Fruit fly (Drosophila melanogaster) ovary, adult (tissue): ENCODE data around the gene CG15167.

Experiments used
- CG17801 ChIP-seq: fragments of 200-800 bp; optimal IDR thresholded peaks from 2 replicates; lab custom pipeline; 2019; ENCODE audit warnings: missing biosample characterization, mild to moderate bottlenecking, missing genetic modification characterization, moderate library complexity; ENCODE audit not compliant: partially characterized antibody

CG15167 gene

dm6 chr2L:18724842-18725241 lies 15.3 kb upstream of the CG15167 start:
- no peak for TF ChIP-seq CG17801 (GFP tag; lab: Kevin White, UChicago)

DNA sequence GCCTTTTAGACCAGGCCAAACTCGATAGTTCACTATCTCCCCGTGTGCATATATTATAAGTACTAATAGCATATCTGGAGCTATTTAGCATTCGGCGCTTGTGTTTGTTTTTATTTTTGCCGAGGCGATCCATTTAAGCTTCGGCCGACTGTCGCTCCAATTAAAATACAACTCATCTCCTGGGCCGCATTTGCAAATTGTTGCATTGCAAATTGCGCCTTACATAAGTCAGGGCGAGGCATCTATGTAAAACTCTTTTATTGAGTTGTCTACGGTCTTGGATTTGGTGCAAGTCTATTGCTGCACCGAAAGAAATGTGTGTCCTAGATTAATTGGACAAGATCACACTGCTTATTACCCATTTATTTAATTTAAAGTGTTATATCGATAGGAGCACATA lies 12.2 kb upstream of the CG15167 start:
- no peak for TF ChIP-seq CG17801 (GFP tag; lab: Kevin White, UChicago)

DNA sequence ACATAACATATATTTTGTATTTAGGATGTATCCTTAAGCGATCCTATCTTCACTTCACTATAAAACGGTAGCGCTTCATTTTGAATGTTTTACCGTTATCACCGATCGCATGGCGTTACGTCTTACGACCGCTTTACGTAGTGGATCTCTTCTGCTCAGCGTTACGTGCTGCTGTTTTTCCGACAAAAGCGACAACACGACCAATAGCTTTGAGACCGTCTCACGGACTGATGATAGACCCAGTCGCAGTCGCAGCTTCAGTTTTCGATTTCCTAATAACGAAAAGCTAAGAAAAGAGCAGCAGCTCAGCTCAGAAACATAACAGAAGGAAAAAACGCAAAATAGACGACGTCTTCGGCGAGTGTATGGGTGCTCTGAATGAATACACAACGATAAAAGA lies 7.9 kb upstream of the CG15167 start, which contains the start of gene CG10348:
CG10348 (minus strand) TSS at position 234 of the 400 bp plus-strand sequence.
- TF ChIP-seq CG17801 (GFP tag; lab: Kevin White, UChicago), result no peak

dm6 chr2L:18732760-18733530 lies 7.2 kb upstream of the CG15167 start:
- no peak for TF ChIP-seq CG17801 (GFP tag; lab: Kevin White, UChicago)

DNA sequence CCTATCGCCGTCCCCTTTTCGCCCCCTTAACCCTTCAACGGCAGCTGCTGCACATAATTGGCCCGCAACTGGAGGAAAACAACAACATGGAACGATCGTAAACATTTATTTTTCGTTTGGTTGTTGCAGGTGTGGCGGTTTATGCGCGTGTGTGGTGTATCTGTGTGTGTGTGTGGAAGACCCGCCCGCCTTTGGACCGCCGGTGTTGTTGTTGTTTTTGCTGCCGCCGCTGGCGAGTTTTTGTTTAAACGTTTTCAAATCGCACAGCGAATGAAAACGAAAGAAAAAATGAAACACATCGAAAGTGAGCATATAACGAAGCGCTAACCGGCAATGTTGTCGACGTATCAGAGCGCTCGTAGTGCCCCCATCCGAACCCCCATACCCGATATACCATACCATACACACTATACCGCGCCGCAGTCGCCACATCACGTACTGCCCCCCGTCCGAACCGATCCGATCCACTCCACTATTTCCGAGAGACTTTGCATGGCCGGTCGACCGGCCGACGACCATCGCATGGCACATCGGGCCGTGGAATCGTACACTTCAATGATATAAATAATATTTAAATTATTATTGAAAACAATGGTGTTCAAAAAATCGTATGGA lies 4.5 kb upstream of the CG15167 start:
- TF ChIP-seq CG17801 (GFP tag; lab: Kevin White, UChicago), result no peak

DNA sequence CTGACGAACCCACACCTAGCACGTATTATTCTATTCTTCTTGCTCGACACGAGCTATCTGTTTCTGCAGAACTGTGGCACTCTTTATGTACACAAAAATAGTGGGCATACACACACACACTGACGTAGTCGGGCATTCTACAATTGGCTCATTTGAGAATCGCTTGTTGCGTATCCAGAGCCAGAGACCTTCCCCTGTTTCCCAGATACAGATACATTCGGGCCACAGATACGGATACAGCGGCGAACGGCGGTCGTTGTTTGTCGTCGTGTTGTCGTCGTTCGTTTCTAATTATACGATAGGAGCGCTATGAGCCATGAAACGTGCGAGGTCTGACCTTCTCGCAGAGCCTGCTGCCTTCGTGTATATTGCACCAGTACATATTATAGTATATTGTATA lies 2.9 kb upstream of the CG15167 start:
- TF ChIP-seq CG17801 (GFP tag; lab: Kevin White, UChicago), result no peak

DNA sequence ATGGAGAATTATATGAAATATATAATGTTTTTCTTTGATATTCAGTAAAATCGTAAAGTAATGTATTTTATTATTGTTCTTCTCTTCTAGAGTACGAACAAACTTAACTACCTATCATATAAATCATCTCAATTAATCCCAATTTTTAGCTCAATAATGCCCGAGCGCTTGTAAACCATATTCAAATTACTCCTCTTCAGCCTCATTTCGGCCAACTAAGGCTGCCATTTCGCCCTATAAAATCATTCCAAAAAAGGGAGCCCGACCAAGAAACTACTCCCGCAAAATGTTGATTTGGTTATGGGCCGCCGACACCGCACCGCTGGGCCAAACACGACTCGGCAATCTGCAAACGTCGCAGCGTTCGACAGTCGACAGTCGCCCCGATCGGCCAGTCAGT lies 2.6 kb downstream of the CG15167 start:
- TF ChIP-seq CG17801 (GFP tag; lab: Kevin White, UChicago), result no peak

DNA sequence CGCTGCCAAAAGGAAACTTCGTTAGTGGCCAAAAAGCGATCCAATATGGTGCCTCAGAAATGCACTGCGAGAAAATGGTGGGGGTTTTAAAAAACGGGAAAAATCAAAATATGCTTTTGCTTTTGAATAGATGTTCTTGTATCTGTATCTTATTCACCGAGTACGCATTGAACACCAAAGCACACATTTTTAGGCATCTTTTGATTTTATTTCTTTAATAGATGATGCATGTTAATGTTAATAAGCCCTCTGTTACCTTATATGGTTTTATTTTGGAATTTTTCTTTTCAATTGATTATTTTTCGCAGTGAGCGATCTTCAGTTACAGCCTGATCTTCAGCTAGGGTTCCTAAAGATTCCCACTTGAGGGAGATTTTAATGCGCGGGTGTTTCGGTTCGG lies 3.7 kb downstream of the CG15167 start:
- TF ChIP-seq CG17801 (GFP tag; lab: Kevin White, UChicago), result no peak

dm6 chr2L:18745454-18745853 lies 5.3 kb downstream of the CG15167 start:
- no peak for TF ChIP-seq CG17801 (GFP tag; lab: Kevin White, UChicago)

DNA sequence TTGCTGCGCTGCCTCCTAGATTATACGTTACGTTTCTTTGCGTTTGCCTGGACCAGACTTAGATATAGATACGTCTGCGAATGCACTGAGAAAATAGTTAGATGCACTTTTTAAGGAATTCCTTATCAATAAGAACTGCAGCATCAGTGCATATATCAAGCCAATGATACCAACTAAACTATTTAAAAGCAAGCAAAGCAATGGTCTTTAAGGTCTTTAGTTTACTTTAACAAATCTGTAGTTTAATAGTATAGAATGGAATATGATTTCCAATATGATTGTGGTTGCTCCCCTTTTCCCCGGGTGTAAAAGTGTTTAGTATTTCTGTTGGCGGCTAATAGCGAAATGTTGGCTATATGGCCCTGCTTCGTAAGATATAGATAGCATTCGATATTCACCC lies 6.5 kb downstream of the CG15167 start:
- no peak for TF ChIP-seq CG17801 (GFP tag; lab: Kevin White, UChicago)

DNA sequence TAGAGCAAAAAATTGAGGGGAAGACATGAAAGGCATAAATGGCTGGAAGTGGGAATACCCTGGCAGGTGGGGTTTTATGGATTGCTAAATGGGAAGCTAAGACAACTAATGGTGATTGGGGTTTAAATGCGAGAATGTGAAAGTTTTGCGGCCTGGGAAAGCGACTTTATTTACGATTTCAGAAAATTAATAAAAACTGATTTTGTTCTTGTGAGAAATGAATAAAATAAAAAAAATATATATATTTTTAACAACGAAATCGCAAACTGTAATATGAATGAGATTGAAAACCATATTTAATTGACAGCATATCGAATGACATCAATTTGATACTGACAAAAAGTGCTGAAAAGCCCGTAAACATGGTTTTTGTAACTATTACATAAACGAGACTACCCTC lies 11.2 kb downstream of the CG15167 start:
- no peak for TF ChIP-seq CG17801 (GFP tag; lab: Kevin White, UChicago)

DNA sequence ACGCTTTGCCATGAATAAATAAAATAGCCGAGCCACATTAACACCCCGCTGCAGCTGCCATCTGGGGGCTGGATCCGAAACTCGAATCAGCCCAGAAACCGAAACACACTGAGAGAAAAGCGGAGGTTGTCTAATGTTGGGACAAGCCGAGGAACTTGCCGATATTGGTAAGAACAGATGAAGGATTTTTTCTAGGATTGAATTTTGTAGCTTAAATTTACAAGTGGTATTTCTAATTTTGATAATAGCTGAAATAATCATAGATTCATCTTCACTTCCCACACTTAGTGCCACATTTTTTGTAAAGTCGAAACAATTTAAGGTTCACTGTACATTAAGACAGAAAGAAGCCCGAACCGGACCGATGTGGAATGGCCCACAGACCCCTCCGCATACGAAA lies 11.9 kb downstream of the CG15167 start:
- TF ChIP-seq CG17801 (GFP tag; lab: Kevin White, UChicago), result no peak

dm6 chr2L:18752823-18753222 lies 12.7 kb downstream of the CG15167 start:
- TF ChIP-seq CG17801 (GFP tag; lab: Kevin White, UChicago), result no peak

dm6 chr2L:18753242-18753641 lies 13.1 kb downstream of the CG15167 start:
- no peak for TF ChIP-seq CG17801 (GFP tag; lab: Kevin White, UChicago)

dm6 chr2L:18765760-18766159 lies 25.6 kb downstream of the CG15167 start:
- TF ChIP-seq CG17801 (GFP tag; lab: Kevin White, UChicago), result no peak

dm6 chr2L:18767137-18767536 lies 27.0 kb downstream of the CG15167 start:
- TF ChIP-seq CG17801 (GFP tag; lab: Kevin White, UChicago), result no peak
